Fruit fly (Drosophila melanogaster) whole organism, prepupa: Measurements from ENCODE around the gene CG32040.

Experiments
- Blimp-1 ChIP-seq: fragments of 200-800 bp; sonication (Bioruptor generic); optimal IDR thresholded peaks from 3 replicates; lab custom pipeline; 2017; ENCODE audit warnings: missing biosample characterization, missing genetic modification characterization, mild to moderate bottlenecking, moderate library complexity, missing genetic modification reagents
- CG10669 ChIP-seq: fragments of 200-800 bp; sonication (Bioruptor generic); optimal IDR thresholded peaks from 3 replicates; lab custom pipeline; 2018; ENCODE audit warnings: missing biosample characterization, mild to moderate bottlenecking, missing genetic modification characterization, moderate library complexity
- CG11294 ChIP-seq: fragments of 200-800 bp; sonication (Bioruptor generic); IDR thresholded peaks from 2 replicates; pipeline ENCODE4 v1.3.6; 2022; ENCODE audit warnings: missing biosample characterization, missing genetic modification characterization
- CG11762 ChIP-seq: fragments of 200-800 bp; sonication (Bioruptor generic); optimal IDR thresholded peaks from 3 replicates; lab custom pipeline; 2016; ENCODE audit warnings: missing biosample characterization, missing genetic modification characterization; ENCODE audit not compliant: insufficient read depth
- CG11902 ChIP-seq: fragments of 200-800 bp; sonication (Bioruptor generic); optimal IDR thresholded peaks from 3 replicates; lab custom pipeline; 2016; ENCODE audit warnings: missing biosample characterization, missing genetic modification characterization
- CG15336 ChIP-seq: fragments of 200-800 bp; sonication (Bioruptor generic); IDR thresholded peaks from 2 replicates; pipeline ENCODE4 v1.3.6; 2022; ENCODE audit warnings: missing biosample characterization, missing genetic modification characterization
- CG1621 ChIP-seq: fragments of 200-800 bp; sonication (Bioruptor generic); optimal IDR thresholded peaks from 3 replicates; lab custom pipeline; 2018; ENCODE audit warnings: missing biosample characterization, mild to moderate bottlenecking, missing genetic modification characterization
- CG16779 ChIP-seq: fragments of 200-800 bp; sonication (Bioruptor generic); optimal IDR thresholded peaks from 3 replicates; lab custom pipeline; 2017; ENCODE audit warnings: missing biosample characterization, mild to moderate bottlenecking, missing genetic modification characterization
- CG3032 ChIP-seq: fragments of 200-800 bp; optimal IDR thresholded peaks from 2 replicates; lab custom pipeline; 2019; ENCODE audit warnings: missing biosample characterization, mild to moderate bottlenecking, missing genetic modification characterization, moderate library complexity
- CG31627 ChIP-seq: fragments of 200-800 bp; sonication (Bioruptor generic); optimal IDR thresholded peaks from 3 replicates; lab custom pipeline; 2016; ENCODE audit warnings: missing biosample characterization, missing genetic modification characterization
- CG32006 ChIP-seq: fragments of 200-800 bp; sonication (Bioruptor generic); optimal IDR thresholded peaks from 3 replicates; lab custom pipeline; 2017; ENCODE audit warnings: missing biosample characterization, mild to moderate bottlenecking, missing genetic modification characterization
- CG34406 ChIP-seq: fragments of 200-800 bp; sonication (Bioruptor generic); optimal IDR thresholded peaks from 3 replicates; lab custom pipeline; 2016; ENCODE audit warnings: missing biosample characterization, missing genetic modification characterization
- CG3919 ChIP-seq: fragments of 200-800 bp; sonication (Bioruptor generic); optimal IDR thresholded peaks from 3 replicates; lab custom pipeline; 2016; ENCODE audit warnings: missing biosample characterization, missing genetic modification characterization
- CG4318 ChIP-seq: fragments of 200-800 bp; sonication (Bioruptor generic); optimal IDR thresholded peaks from 3 replicates; lab custom pipeline; 2017; ENCODE audit warnings: missing biosample characterization, mild to moderate bottlenecking, missing genetic modification characterization
- CG6163 ChIP-seq: fragments of 200-800 bp; sonication (Bioruptor generic); IDR thresholded peaks from 3 replicates; pipeline ENCODE4 v1.3.6; 2022; ENCODE audit warnings: missing biosample characterization, missing genetic modification characterization
- CG6276 ChIP-seq: fragments of 200-800 bp; sonication (Bioruptor generic); optimal IDR thresholded peaks from 2 replicates; lab custom pipeline; 2017; ENCODE audit warnings: missing biosample characterization, mild to moderate bottlenecking, missing genetic modification characterization
- CG6792 ChIP-seq: fragments of 200-800 bp; sonication (Bioruptor generic); optimal IDR thresholded peaks from 3 replicates; lab custom pipeline; 2016; ENCODE audit warnings: missing biosample characterization, missing genetic modification characterization
- CG6808 ChIP-seq: fragments of 200-800 bp; sonication (Bioruptor generic); optimal IDR thresholded peaks from 3 replicates; lab custom pipeline; 2017; ENCODE audit warnings: missing biosample characterization, missing genetic modification characterization, mild to moderate bottlenecking, moderate library complexity, missing genetic modification reagents
- CG6854 ChIP-seq: fragments of 200-800 bp; sonication (Bioruptor generic); optimal IDR thresholded peaks from 2 replicates; lab custom pipeline; 2017; ENCODE audit warnings: missing biosample characterization, mild to moderate bottlenecking, missing genetic modification characterization
- CG8119 ChIP-seq: fragments of 200-800 bp; sonication (Bioruptor generic); IDR thresholded peaks from 3 replicates; pipeline ENCODE4 v1.3.6; 2022; ENCODE audit warnings: missing biosample characterization, missing genetic modification characterization
- CG8319 ChIP-seq: fragments of 200-800 bp; sonication (Bioruptor generic); optimal IDR thresholded peaks from 3 replicates; lab custom pipeline; 2016; ENCODE audit warnings: missing biosample characterization, missing genetic modification characterization
- CG8632 ChIP-seq: fragments of 200-800 bp; sonication (Bioruptor generic); optimal IDR thresholded peaks from 3 replicates; lab custom pipeline; 2016; ENCODE audit warnings: missing biosample characterization, missing genetic modification characterization
- Eip75B ChIP-seq: fragments of 200-800 bp; sonication (Bioruptor generic); optimal IDR thresholded peaks from 3 replicates; lab custom pipeline; 2016; ENCODE audit warnings: missing biosample characterization, missing genetic modification characterization
- Eip78C ChIP-seq: fragments of 200-800 bp; sonication (Bioruptor generic); peaks from one replicate; lab custom pipeline; 2016; ENCODE audit warnings: missing biosample characterization, missing genetic modification characterization
- Ets96B ChIP-seq: fragments of 200-800 bp; optimal IDR thresholded peaks from 2 replicates; lab custom pipeline; 2019; ENCODE audit warnings: missing biosample characterization, mild to moderate bottlenecking, missing genetic modification characterization, moderate library complexity
- Gug ChIP-seq: fragments of 200-800 bp; sonication (Bioruptor generic); IDR thresholded peaks from 2 replicates; pipeline ENCODE4 v1.3.6; 2022; ENCODE audit warnings: missing biosample characterization, missing genetic modification characterization
- Hr4 ChIP-seq: fragments of 200-800 bp; sonication (Bioruptor generic); optimal IDR thresholded peaks from 3 replicates; lab custom pipeline; 2016; ENCODE audit warnings: missing biosample characterization, missing genetic modification characterization
- Lpt ChIP-seq: fragments of 200-800 bp; sonication (Bioruptor generic); optimal IDR thresholded peaks from 3 replicates; lab custom pipeline; 2016; ENCODE audit warnings: missing biosample characterization, missing genetic modification characterization
- Met ChIP-seq: fragments of 200-800 bp; sonication (Bioruptor generic); optimal IDR thresholded peaks from 3 replicates; lab custom pipeline; 2016; ENCODE audit warnings: missing biosample characterization, missing genetic modification characterization
- OdsH ChIP-seq: fragments of 200-800 bp; sonication (Bioruptor generic); optimal IDR thresholded peaks from 3 replicates; lab custom pipeline; 2016; ENCODE audit warnings: missing biosample characterization, missing genetic modification characterization
- Smox ChIP-seq: fragments of 200-800 bp; sonication (Bioruptor generic); optimal IDR thresholded peaks from 3 replicates; lab custom pipeline; 2016; ENCODE audit warnings: missing biosample characterization, missing genetic modification characterization
- Sox102F ChIP-seq: fragments of 200-800 bp; sonication (Bioruptor generic); optimal IDR thresholded peaks from 2 replicates; lab custom pipeline; 2016; ENCODE audit warnings: missing biosample characterization, mild to moderate bottlenecking, missing genetic modification characterization
- Sox14 ChIP-seq: fragments of 200-800 bp; sonication (Bioruptor generic); optimal IDR thresholded peaks from 3 replicates; lab custom pipeline; 2016; ENCODE audit warnings: missing biosample characterization, missing genetic modification characterization
- achi ChIP-seq: fragments of 200-800 bp; sonication (Bioruptor generic); optimal IDR thresholded peaks from 3 replicates; lab custom pipeline; 2016; ENCODE audit warnings: missing biosample characterization, missing genetic modification characterization
- acj6 ChIP-seq: fragments of 200-800 bp; sonication (Bioruptor generic); optimal IDR thresholded peaks from 3 replicates; lab custom pipeline; 2016; ENCODE audit warnings: missing biosample characterization, missing genetic modification characterization
- cyc ChIP-seq: fragments of 200-800 bp; sonication (Bioruptor generic); optimal IDR thresholded peaks from 3 replicates; lab custom pipeline; 2016; ENCODE audit warnings: missing biosample characterization, missing genetic modification characterization
- dsx ChIP-seq: fragments of 200-800 bp; optimal IDR thresholded peaks from 3 replicates; lab custom pipeline; 2019; ENCODE audit warnings: missing biosample characterization, mild to moderate bottlenecking, missing genetic modification characterization, moderate library complexity; ENCODE audit not compliant: poor library complexity, severe bottlenecking
- esn ChIP-seq: fragments of 200-800 bp; sonication (Bioruptor generic); optimal IDR thresholded peaks from 2 replicates; lab custom pipeline; 2016; ENCODE audit warnings: missing biosample characterization, mild to moderate bottlenecking, missing genetic modification characterization, moderate library complexity
- fd85E ChIP-seq: fragments of 200-800 bp; sonication (Bioruptor generic); optimal IDR thresholded peaks from 3 replicates; lab custom pipeline; 2016; ENCODE audit warnings: missing biosample characterization, missing genetic modification characterization
- fkh ChIP-seq: fragments of 200-800 bp; sonication (Bioruptor generic); optimal IDR thresholded peaks from 3 replicates; lab custom pipeline; 2017; ENCODE audit warnings: missing biosample characterization, mild to moderate bottlenecking, missing genetic modification characterization, moderate library complexity
- lz ChIP-seq: fragments of 200-800 bp; sonication (Bioruptor generic); optimal IDR thresholded peaks from 3 replicates; lab custom pipeline; 2016; ENCODE audit warnings: missing biosample characterization, missing genetic modification characterization
- net ChIP-seq: fragments of 200-800 bp; sonication (Bioruptor generic); optimal IDR thresholded peaks from 3 replicates; lab custom pipeline; 2016; ENCODE audit warnings: missing biosample characterization, missing genetic modification characterization
- pdm3 ChIP-seq: fragments of 200-800 bp; sonication (Bioruptor generic); optimal IDR thresholded peaks from 3 replicates; lab custom pipeline; 2016; ENCODE audit warnings: missing biosample characterization, missing genetic modification characterization
- salr ChIP-seq, 2 experiments: fragments of 200-800 bp; sonication (Bioruptor generic); optimal IDR thresholded peaks; 3 replicates each; lab custom pipeline; 2016 to 2018; ENCODE audit warnings: missing biosample characterization in 2 of 2, missing genetic modification characterization in 2 of 2, mild to moderate bottlenecking in 1 of 2
- spab ChIP-seq: fragments of 200-800 bp; sonication (Bioruptor generic); optimal IDR thresholded peaks from 2 replicates; lab custom pipeline; 2017; ENCODE audit warnings: missing biosample characterization, mild to moderate bottlenecking, missing genetic modification characterization, missing genetic modification reagents
- topi ChIP-seq: fragments of 200-800 bp; sonication (Bioruptor generic); optimal IDR thresholded peaks from 3 replicates; lab custom pipeline; 2016; ENCODE audit warnings: missing biosample characterization, missing genetic modification characterization

The CG32040 gene

DNA sequence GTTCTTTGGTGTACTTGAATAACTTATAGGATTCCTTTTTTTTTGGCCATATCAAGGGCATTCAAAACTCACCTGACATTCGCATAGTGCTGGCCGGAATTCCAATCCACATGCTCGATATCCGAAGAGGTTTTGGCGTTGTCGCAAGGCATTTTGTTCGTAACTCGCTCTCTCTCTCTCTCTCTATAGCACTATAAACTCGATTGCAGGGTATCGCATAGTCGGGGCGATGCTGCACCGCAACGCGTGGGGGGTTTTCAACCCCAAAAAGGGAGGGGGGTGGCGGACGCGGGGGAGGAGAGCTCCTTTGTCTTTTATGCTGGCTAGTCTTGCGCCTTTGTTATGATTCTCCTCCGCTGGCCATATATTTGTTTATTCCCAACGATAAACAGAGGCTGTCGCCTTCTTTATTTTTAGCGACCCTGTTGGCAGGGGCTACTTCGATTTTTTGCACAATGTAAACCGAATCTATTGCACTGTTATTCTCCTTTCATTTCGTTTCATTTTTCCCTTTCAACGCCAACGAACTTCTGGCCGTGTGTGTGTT lies 44.7 kb downstream of the CG32040 start (continued):
- TF ChIP-seq CG6854 (GFP tag; lab: Kevin White, UChicago) = no peak
- no peak for TF ChIP-seq Hr4 (GFP tag; lab: Kevin White, UChicago)
- peak in 1 of 2 experiments; percentile 12 for TF ChIP-seq salr (GFP tag; optimal IDR thresholded peaks at IDR 0.05; lab: Kevin White, UChicago)
- TF ChIP-seq CG6276 = no peak
- no peak for TF ChIP-seq Gug (GFP tag; lab: Robert Waterston, UW)
- no peak for TF ChIP-seq topi (GFP tag; lab: Kevin White, UChicago)
- no peak for TF ChIP-seq acj6 (GFP tag; lab: Kevin White, UChicago)
- peak; percentile 31; the same call in 1 of the 3 replicates for TF ChIP-seq CG6163 (GFP tag; lab: Robert Waterston, UW)
- TF ChIP-seq CG6792 (GFP tag; lab: Kevin White, UChicago) = no peak
- TF ChIP-seq cyc = peak; percentile 16
- no peak for TF ChIP-seq CG31627 (GFP tag; lab: Kevin White, UChicago)
- no peak for TF ChIP-seq dsx (GFP tag; lab: Kevin White, UChicago)
- TF ChIP-seq Sox14 = peak; percentile 19
- peak; percentile 21 for TF ChIP-seq CG10669 (GFP tag; lab: Kevin White, UChicago)
- TF ChIP-seq CG15336 = no peak
- no peak for TF ChIP-seq Smox (GFP tag; lab: Kevin White, UChicago)
- TF ChIP-seq lz = no peak
- TF ChIP-seq CG8632 (GFP tag; lab: Kevin White, UChicago) = no peak
- no peak for TF ChIP-seq CG16779 (tag; lab: Kevin White, UChicago)
- TF ChIP-seq CG11294 (GFP tag; lab: Robert Waterston, UW) = peak; percentile 39
- no peak for TF ChIP-seq Eip75B (GFP tag; lab: Kevin White, UChicago)
- TF ChIP-seq net (GFP tag; lab: Kevin White, UChicago) = peak; percentile 6
- peak; percentile 57 for TF ChIP-seq CG3919 (GFP tag; lab: Kevin White, UChicago)

DNA sequence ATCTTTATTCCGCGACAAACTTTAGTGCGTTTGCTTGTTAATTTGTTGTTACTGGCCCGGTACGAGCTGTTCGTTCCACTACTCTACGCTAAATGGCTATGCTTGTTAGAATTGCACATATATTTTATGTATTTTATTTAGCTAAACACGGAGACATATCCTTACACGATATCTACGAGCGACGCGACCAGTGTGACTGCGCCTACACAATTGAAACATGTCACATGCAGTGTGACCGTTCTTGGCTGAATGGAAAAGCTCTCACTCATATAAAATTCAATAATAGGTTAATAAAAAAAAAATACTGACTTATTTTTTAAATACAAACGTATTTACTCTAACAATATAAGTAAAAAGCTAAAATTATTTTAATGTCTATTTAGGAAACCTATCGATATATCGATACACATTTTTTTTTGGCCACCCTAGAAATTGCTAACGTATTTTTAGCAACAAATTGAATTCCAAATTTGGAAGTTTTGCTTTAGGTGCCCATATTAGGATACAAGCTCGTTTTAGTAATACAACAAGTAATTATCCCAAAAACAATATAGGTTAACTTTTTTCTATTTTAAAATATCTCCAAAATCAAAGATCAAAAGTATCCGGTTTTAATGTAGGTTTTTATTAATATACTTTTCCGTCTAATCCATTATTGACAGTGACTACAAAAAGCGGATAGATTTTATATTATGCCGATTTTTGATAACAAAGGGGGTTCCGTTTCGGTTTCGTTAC lies 45.3 kb downstream of the CG32040 start, which contains the start of gene CG4080:
Gene CG4080, minus strand, starts transcription at position 215 of the 738 bp plus-strand sequence.
- TF ChIP-seq Eip78C (GFP tag; lab: Kevin White, UChicago) (peak; percentile 79), dsx (GFP tag; lab: Kevin White, UChicago) (peak; percentile 48), salr (GFP tag; optimal IDR thresholded peaks at IDR 0.05; lab: Kevin White, UChicago) (no peak), CG8319 (GFP tag; lab: Kevin White, UChicago) (no peak), CG1621 (tag; lab: Kevin White, UChicago) (peak; percentile 30), fd85E (GFP tag; lab: Kevin White, UChicago) (no peak), Lpt (GFP tag; lab: Kevin White, UChicago) (no peak), lz (peak; percentile 37), achi (GFP tag; lab: Kevin White, UChicago) (peak; percentile 5), CG11762 (no peak), CG8119 (GFP tag; lab: Robert Waterston, UW) (no peak), CG10669 (GFP tag; lab: Kevin White, UChicago) (no peak), CG3032 (tag; lab: Kevin White, UChicago) (no peak), CG11902 (GFP tag; lab: Kevin White, UChicago) (no peak), CG6163 (GFP tag; lab: Robert Waterston, UW) (no peak), OdsH (no peak), CG3919 (GFP tag; lab: Kevin White, UChicago) (no peak), CG6276 (no peak), Hr4 (GFP tag; lab: Kevin White, UChicago) (no peak), CG4318 (GFP tag; lab: Kevin White, UChicago) (no peak), CG8632 (GFP tag; lab: Kevin White, UChicago) (peak; percentile 26), CG6854 (GFP tag; lab: Kevin White, UChicago) (peak; percentile 9), fkh (GFP tag; lab: Kevin White, UChicago) (peak; percentile 82), Ets96B (tag; lab: Kevin White, UChicago) (no peak), Met (GFP tag; lab: Kevin White, UChicago) (peak; percentile 64), Sox102F (GFP tag; lab: Kevin White, UChicago) (peak; percentile 64), Blimp-1 (GFP tag; lab: Kevin White, UChicago) (no peak), CG31627 (GFP tag; lab: Kevin White, UChicago) (no peak), pdm3 (no peak), Gug (GFP tag; lab: Robert Waterston, UW) (no peak), CG34406 (GFP tag; lab: Kevin White, UChicago) (no peak), CG32006 (no peak), CG6808 (no peak), Sox14 (peak; percentile 21), spab (GFP tag; lab: Kevin White, UChicago) (no peak), esn (GFP tag; lab: Kevin White, UChicago) (peak; percentile 61)
